Worm (Caenorhabditis elegans) whole organism, L4/young adult: ENCODE measurements around the gene F22B7.1.

ENCODE experiments used
- W03F9.2 ChIP-seq: fragments of 150-350 bp; optimal IDR thresholded peaks from 2 replicates; lab custom pipeline; 2014; ENCODE audit warnings: missing biosample characterization, missing genetic modification characterization
- dao-5 ChIP-seq: sonication (generic microtip); optimal IDR thresholded peaks from 2 replicates; lab custom pipeline; 2016; ENCODE audit warnings: missing genotype, missing genetic modification characterization, moderate library complexity, missing compliant biosample characterization
- him-1 ChIP-seq: sonication (generic microtip); optimal IDR thresholded peaks from 2 replicates; lab custom pipeline; 2016; ENCODE audit warnings: missing genotype, missing genetic modification reagents, missing genetic modification characterization, missing compliant biosample characterization

The F22B7.1 gene

DNA sequence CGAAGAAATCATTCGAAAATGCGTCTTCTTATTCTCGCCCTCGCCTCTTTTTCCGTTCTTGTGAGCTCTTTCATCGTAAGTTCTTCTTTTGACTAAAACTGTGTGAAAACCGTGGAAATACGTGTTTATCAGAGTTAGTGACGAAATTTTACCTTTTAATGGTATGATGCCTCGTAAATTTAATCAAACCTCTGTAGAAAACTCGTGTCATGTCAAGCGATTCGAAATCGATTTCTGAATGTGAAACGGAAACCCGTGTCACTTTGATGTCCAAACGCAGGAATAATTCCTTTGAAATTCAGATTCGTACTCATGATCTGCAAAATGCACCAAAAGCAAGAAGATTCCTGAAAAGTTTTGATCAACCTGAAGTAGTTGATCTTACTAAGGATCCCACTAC, 16.5 kb upstream of the F22B7.1 start, which contains the start of gene F22B7.3:
F22B7.3 (plus strand) TSS at position 301 of the 400 bp plus-strand sequence.
- TF ChIP-seq him-1 = no peak
- TF ChIP-seq dao-5 = no peak
- no peak for TF ChIP-seq W03F9.2 (tag; lab: Kevin White, UChicago)

DNA sequence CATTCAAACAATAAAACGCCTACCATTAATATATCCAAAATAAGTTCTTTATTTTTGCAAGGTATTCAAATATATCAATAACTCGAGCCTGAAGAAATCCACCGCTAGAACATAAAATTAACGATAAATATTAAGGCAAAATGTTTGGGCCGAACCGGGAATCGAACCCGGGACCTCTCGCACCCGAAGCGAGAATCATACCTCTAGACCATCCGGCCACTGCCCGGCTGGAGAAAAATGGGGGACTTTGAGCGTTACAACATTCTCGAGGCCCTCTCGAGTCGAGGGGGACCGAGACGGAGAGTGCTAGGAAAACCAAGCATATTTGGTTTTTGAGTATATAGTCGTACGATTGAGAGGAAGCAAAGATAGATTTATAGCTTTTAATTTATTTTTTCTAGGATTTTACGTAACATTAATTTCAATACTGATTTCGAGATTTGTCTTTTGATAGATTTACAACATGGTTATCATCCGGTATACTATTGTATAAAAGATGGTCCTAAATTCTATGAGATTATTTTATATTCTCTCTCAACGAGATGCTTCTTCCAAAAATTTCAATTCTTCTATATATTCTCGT, 14.8 kb upstream of the F22B7.1 start, which contains the start of gene flp-23:
flp-23 (plus strand) TSS at position 533 of the 583 bp plus-strand sequence.
- TF ChIP-seq W03F9.2 (tag; lab: Kevin White, UChicago) (no peak), him-1 (peak; percentile 59)

DNA sequence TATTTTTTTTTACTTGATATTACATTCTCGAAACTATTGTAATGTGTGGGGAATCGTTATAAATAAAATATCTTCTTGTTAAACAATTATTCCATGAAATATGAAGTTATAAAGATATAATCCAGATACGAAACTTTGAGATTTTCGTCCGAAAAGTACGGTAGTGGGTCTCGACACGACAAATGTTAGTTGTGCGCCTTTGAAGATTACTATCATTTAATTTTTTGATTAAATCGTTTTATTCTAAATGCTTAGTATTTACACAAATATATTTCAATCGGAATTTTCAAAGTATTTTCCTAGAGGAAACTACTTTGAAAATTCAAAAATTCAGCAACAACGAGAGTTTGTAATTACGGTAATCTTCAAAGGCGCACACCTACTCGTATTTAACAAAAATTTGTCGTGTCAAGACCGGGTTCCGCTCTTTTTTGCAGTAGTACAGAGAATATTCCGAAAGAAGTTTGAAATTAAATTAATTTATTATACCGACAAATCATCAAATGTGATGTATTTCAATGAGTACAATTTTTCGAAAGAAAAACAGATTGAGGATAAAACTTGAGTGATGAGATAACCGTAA, 12.9 kb upstream of the F22B7.1 start:
- TF ChIP-seq him-1 (no peak), dao-5 (no peak), W03F9.2 (tag; lab: Kevin White, UChicago) (no peak)

DNA sequence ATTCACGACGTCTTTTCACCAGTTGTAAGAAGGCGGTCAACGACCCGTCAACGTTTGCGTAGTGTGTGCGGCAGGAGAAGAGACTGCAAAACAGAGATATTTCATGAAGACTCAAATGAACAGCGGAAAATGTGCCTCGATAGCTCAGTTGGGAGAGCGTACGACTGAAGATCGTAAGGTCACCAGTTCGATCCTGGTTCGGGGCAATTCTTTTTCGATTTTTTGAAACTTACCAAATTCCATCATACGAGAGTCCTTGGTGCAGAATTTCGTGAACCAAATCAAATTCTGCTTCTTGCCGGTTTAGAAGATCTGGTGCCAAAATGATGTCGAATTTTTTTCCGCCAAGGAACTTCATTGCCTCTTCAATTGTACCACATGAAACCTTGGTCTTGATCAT, 12.2 kb upstream of the F22B7.1 start:
- TF ChIP-seq dao-5 (no peak), W03F9.2 (tag; lab: Kevin White, UChicago) (no peak), him-1 (no peak)

DNA sequence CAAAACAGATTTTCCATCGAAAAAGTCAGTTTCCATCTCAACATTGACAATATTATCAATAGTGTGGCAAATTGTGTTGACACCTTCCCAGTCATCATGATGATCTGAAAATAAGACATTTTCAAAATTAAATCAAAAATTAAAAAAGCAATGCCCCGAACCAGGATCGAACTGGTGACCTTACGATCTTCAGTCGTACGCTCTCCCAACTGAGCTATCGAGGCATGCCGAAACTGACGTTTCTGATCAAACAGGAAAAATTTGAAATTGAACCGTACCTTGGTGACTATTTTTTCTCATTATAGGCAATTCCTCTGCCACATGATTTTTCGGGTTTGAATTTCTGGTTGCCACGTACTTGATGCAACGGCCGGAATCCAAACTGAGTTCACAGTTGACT, 11.7 kb upstream of the F22B7.1 start:
- TF ChIP-seq dao-5 = no peak
- TF ChIP-seq W03F9.2 (tag; lab: Kevin White, UChicago) = no peak
- TF ChIP-seq him-1 = no peak

DNA sequence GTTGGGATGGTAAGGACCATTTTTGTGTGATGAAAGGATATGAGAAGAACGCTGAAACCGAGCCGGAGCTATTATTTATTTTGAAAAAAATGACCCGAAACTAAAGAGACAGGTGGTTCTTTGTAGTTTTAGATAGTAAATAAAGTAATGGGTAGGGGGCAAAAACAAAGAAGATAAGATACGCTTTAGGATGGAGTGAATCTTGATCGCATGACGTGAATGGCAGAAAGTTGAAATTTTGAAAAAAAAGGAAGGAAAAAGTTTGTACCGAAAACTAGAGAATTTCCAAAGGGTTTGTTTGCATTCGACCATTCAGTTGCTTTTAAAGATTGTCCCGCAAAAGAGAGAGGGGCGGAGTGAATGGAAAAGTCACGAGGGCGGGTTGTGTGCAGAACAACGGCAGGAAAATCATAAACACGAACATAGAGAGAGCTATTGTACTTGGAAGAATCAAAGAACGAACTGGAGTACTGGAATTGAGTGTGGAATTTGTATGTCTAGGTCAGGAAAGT, 11.2 kb upstream of the F22B7.1 start, which contains the start of gene F22B7.9:
F22B7.9 (minus strand) TSS at position 51 of the 512 bp plus-strand sequence.
- TF ChIP-seq W03F9.2 (tag; lab: Kevin White, UChicago) (no peak), him-1 (no peak), dao-5 (no peak)

DNA sequence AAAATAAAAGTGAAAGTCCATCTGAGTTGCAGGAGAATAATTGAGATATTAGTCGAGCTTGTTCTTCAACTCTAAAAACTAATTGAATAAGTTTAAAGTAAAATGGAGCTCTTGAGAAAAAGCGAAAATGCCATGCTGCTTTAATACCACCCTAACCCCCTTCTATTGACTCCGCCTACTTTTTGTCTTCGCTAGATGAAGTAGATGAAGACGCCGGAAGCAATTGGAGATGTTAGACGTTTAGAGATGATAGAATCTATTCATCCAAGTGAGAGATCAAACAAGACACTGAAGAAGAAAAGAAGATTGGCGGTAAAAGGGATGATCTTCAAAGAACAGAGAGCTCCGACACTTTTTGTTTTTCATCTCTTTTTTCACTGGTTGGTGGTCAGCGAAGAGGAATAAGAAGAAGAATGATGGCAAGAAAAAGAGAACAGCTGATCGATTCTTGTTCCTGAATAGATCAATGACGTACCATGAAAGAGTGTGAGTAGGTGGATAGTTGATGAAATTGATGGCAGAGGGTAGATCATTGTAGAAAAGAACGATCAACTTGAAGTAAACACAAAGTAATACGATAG, 10.6 kb upstream of the F22B7.1 start:
- TF ChIP-seq him-1 = no peak
- no peak for TF ChIP-seq W03F9.2 (tag; lab: Kevin White, UChicago)

DNA sequence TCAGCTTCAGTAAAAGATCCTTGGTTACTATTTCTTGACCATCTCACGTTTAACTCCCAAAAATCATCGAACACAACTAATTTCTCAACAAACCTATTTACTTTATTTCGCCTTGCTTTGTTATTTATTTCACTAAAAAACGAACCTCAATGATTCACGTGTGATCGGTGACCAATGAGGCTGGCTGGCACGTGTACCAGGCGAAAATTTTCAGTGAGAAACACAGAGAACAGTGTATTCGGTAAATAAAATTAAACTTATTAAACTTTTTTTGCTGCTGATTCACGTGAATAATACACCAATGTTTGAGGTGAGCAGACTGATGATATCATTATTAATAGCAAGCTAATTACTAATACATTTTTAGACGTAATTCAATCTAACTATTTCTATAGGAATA, 9.7 kb upstream of the F22B7.1 start:
- TF ChIP-seq dao-5 (no peak), W03F9.2 (tag; lab: Kevin White, UChicago) (no peak), him-1 (no peak)

DNA sequence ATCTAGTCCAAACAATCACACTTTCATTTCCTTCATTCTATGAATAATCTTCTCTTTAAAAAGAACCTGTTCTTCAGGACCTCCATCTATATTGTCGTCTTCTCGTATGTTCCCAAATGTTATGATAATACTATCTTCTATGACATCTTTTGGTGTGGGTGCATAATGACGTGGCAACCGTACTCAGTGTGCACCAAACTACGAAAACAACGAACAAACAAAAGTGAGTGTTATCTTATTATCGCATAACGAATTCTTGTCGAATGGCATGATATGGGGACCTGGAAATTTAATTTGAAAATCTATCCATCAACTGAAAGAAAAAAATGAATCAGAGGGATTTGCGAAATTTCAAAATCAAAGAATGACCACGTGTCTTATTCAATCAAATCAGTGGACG, 9.1 kb upstream of the F22B7.1 start:
- TF ChIP-seq him-1 (no peak), dao-5 (no peak)

DNA sequence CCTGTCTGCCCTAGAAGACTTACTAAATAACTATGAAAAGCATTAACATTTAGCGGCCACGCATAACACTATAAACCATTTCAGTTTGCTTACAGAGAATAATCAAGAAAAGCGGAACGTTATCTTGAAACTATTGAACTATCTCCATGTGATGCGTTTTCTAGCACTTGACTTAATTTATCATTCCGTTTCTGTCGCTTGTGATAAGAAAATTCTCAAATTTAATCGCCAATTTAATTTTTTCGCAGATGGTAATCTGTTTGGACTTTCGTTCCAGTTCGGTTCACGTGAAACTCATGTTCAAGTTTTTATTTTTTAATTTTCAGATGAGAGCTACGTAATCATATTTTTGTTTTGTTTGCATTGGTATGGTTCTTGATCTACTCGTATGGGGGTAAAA, 8.2 kb upstream of the F22B7.1 start:
- TF ChIP-seq dao-5 (no peak), him-1 (no peak), W03F9.2 (tag; lab: Kevin White, UChicago) (no peak)

DNA sequence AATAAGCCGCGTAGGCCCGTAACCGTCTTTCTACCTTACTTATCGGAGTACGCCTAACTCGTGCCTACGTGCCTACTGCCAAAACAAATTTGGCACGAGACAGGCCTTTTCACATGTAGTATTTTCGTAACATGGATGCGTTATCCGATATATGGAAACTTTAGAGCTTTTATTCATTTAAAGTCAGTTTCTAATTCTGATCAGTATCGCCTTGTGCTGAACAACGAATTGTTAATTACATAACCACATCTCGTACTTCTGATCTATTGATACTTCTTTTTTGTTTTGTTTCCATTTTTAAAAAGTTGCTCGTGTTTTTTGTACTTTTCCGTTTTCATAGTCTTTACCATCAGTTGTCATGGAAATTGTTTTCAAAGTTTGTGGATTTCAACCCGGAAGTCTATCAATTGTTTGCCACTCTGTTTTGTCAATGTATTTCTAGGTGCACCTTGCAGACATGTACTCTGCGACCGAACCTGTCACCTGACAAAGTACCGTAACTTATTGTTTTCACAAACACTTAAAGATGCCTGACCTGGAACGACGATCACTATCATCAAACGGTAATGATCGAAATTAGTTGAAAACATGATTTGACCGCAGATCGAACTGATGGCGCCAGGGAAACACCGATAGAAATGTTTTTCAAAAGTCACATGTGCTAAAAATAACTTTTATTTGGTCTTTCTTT, 7.3 kb upstream of the F22B7.1 start:
- TF ChIP-seq him-1 (no peak), W03F9.2 (tag; lab: Kevin White, UChicago) (no peak), dao-5 (no peak)

DNA sequence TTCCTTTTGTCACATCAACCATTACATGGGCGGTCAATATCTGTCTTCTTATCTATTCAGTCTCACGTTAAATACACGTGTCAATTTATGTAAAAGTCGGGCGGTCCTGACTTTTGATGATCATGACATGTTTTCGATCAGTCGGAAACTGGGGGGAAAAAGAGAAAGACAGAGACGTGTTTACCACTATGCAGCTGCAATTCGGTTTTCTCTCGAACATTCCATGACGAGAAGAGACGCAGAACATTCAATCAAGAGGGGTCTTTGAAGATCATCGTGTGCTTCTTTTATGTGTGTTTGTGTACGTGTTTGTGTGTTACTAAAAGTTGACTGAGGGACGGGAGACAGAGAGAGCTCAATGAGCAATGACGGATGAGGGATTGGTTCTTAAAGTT, 6.8 kb upstream of the F22B7.1 start:
- TF ChIP-seq W03F9.2 (tag; lab: Kevin White, UChicago) (peak; percentile 91), him-1 (peak; percentile 76), dao-5 (no peak)

DNA sequence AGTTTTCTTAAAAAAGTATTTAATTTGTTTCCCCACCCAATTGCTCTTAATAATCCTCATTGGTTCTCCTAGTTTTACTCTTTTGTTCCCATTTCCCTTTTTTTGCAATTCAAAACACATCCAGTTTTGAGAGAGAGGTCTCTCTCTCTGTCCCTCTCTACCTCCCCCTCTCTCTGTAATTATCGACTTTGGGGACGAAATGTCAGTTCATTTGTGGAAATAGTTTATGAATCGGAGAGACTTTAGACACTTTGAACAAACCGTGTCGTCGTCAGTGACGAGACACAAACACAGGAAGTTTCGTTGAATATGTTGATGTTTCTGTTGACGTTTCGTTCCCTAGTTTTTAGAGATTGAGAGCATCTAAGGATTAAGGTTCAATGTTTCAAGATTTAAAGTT, 2.0 kb upstream of the F22B7.1 start:
- TF ChIP-seq W03F9.2 (tag; lab: Kevin White, UChicago) (no peak), him-1 (no peak), dao-5 (no peak)

DNA sequence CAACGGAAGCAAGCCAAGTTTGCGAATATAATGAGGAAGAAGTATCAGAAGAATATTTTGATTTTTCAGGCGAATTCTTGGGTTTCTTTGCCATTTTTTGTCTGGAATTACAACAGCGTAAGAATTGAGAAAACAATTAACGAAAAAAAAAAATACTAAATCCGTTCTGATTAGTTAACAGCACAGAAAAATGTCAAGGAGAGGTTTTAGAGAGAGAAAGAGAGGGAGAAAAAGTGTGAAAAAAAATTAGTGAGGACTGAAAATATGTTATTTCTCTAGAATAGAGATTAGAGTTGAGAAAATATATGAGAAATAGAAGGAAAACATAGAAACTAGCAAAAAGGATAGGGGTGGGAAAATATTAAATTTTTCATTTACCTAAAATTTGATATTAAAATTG, 2.2 kb downstream of the F22B7.1 start, which contains the start of gene dpy-19:
dpy-19 (minus strand) TSS at position 101 of the 400 bp plus-strand sequence.
- TF ChIP-seq W03F9.2 (tag; lab: Kevin White, UChicago) = no peak
- TF ChIP-seq dao-5 = no peak
- TF ChIP-seq him-1 = no peak

DNA sequence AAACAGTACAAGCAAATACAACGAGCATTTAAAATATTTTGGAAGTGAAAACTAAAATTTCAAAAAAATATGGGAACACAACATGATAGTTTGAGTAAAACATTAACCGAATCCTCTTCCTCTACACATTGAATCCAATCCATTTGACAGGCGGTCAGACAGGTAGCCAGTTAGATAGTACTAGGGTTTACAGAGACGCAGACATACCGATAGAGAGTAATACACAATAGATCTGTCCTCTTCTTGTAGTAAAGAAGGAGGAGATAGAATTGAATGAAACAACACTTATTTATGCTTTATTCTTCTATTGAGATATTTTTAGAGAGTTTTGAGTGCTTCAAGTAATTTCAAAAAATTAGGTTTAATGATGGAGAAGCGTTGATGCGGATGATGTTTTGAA, 3.6 kb downstream of the F22B7.1 start:
- TF ChIP-seq him-1 = no peak
